Worm (Caenorhabditis elegans) whole organism, late embryonic: ENCODE measurements around the gene lnkn-1.

ENCODE experiments used
- C08G9.2 ChIP-seq: sonication (generic microtip); optimal IDR thresholded peaks from 2 replicates; lab custom pipeline; 2016; ENCODE audit warnings: mild to moderate bottlenecking, missing genetic modification characterization, moderate library complexity, missing compliant biosample characterization
- C38D4.7 ChIP-seq: fragments of 200-800 bp; sonication (Bioruptor generic); optimal IDR thresholded peaks from 2 replicates; lab custom pipeline; 2018; ENCODE audit warnings: mild to moderate bottlenecking, missing genetic modification characterization, moderate library complexity, missing compliant biosample characterization
- F13H6.1 ChIP-seq: sonication (generic microtip); optimal IDR thresholded peaks from 2 replicates; lab custom pipeline; 2016; ENCODE audit warnings: missing genetic modification characterization, missing compliant biosample characterization
- K09A11.1 ChIP-seq: sonication (generic microtip); optimal IDR thresholded peaks from 2 replicates; lab custom pipeline; 2017; ENCODE audit warnings: antibody characterized with exemption, mild to moderate bottlenecking, missing genetic modification characterization, missing compliant biosample characterization; ENCODE audit not compliant: insufficient read depth
- T23F11.4 ChIP-seq: fragments of 200-800 bp; sonication (Bioruptor generic); optimal IDR thresholded peaks from 2 replicates; lab custom pipeline; 2018; ENCODE audit warnings: mild to moderate bottlenecking, missing genetic modification characterization, missing compliant biosample characterization
- ama-1 ChIP-seq: fragments of 150-350 bp; optimal IDR thresholded peaks from 2 replicates; lab custom pipeline; 2014
- ceh-14 ChIP-seq: sonication (generic microtip); optimal IDR thresholded peaks from 2 replicates; lab custom pipeline; 2016; ENCODE audit warnings: missing genotype, missing genetic modification characterization, missing compliant biosample characterization
- ceh-18 ChIP-seq: sonication (generic microtip); optimal IDR thresholded peaks from 2 replicates; lab custom pipeline; 2016; ENCODE audit warnings: missing genetic modification characterization, missing compliant biosample characterization
- ceh-19 ChIP-seq: fragments of 200-800 bp; sonication (Bioruptor generic); optimal IDR thresholded peaks from 2 replicates; lab custom pipeline; 2018; ENCODE audit warnings: mild to moderate bottlenecking, missing genetic modification characterization, missing compliant biosample characterization
- ceh-2 ChIP-seq: sonication (generic microtip); optimal IDR thresholded peaks from 2 replicates; lab custom pipeline; 2016; ENCODE audit warnings: missing genotype, missing genetic modification characterization, missing compliant biosample characterization
- ceh-24 ChIP-seq: sonication (generic microtip); optimal IDR thresholded peaks from 2 replicates; lab custom pipeline; 2016; ENCODE audit warnings: mild to moderate bottlenecking, missing genetic modification characterization, missing compliant biosample characterization
- ceh-30 ChIP-seq: fragments of 150-350 bp; optimal IDR thresholded peaks from 2 replicates; lab custom pipeline; 2014; ENCODE audit warnings: missing biosample characterization, missing genetic modification characterization
- ceh-34 ChIP-seq: sonication (generic microtip); optimal IDR thresholded peaks from 2 replicates; lab custom pipeline; 2016; ENCODE audit warnings: mild to moderate bottlenecking, missing genetic modification characterization, missing compliant biosample characterization
- ceh-45 ChIP-seq: fragments of 200-800 bp; sonication (Bioruptor generic); IDR thresholded peaks from 2 replicates; pipeline ENCODE4 v1.3.6; 2022; ENCODE audit warnings: missing genetic modification reagents, missing genetic modification characterization, missing compliant biosample characterization
- ceh-9 ChIP-seq: sonication (generic microtip); optimal IDR thresholded peaks from 2 replicates; lab custom pipeline; 2016; ENCODE audit warnings: mild to moderate bottlenecking, missing genetic modification characterization, inconsistent platforms, missing compliant biosample characterization
- dmd-4 ChIP-seq: sonication (generic microtip); optimal IDR thresholded peaks from 2 replicates; lab custom pipeline; 2016; ENCODE audit warnings: borderline replicate concordance, missing genetic modification characterization, missing compliant biosample characterization
- dve-1 ChIP-seq: sonication (generic microtip); optimal IDR thresholded peaks from 2 replicates; lab custom pipeline; 2017; ENCODE audit warnings: antibody characterized with exemption, mild to moderate bottlenecking, missing genetic modification characterization, missing compliant biosample characterization
- elt-2 ChIP-seq: sonication (generic microtip); optimal IDR thresholded peaks from 2 replicates; lab custom pipeline; 2016; ENCODE audit warnings: missing genetic modification reagents, missing genetic modification characterization, missing compliant biosample characterization
- ets-4 ChIP-seq: sonication (generic microtip); optimal IDR thresholded peaks from 2 replicates; lab custom pipeline; 2016; ENCODE audit warnings: missing genetic modification characterization, missing compliant biosample characterization
- fkh-10 ChIP-seq: fragments of 150-350 bp; optimal IDR thresholded peaks from 2 replicates; lab custom pipeline; 2014; ENCODE audit warnings: missing biosample characterization, missing genetic modification reagents, missing genetic modification characterization
- gmeb-2 ChIP-seq: sonication (generic microtip); optimal IDR thresholded peaks from 2 replicates; lab custom pipeline; 2016; ENCODE audit warnings: missing genetic modification characterization, inconsistent platforms, missing compliant biosample characterization
- hlh-13 ChIP-seq: fragments of 200-800 bp; sonication (Bioruptor generic); optimal IDR thresholded peaks from 2 replicates; lab custom pipeline; 2018; ENCODE audit warnings: mild to moderate bottlenecking, missing genetic modification characterization, missing compliant biosample characterization
- hlh-15 ChIP-seq: sonication (generic microtip); optimal IDR thresholded peaks from 2 replicates; lab custom pipeline; 2016; ENCODE audit warnings: missing genetic modification characterization, missing compliant biosample characterization
- hlh-30 ChIP-seq: sonication (generic microtip); optimal IDR thresholded peaks from 2 replicates; lab custom pipeline; 2017; ENCODE audit warnings: antibody characterized with exemption, missing genetic modification characterization, missing compliant biosample characterization; ENCODE audit not compliant: insufficient read depth
- hlh-6 ChIP-seq: sonication (generic microtip); optimal IDR thresholded peaks from 2 replicates; lab custom pipeline; 2016; ENCODE audit warnings: missing genotype, missing genetic modification characterization, missing compliant biosample characterization
- hlh-8 ChIP-seq: sonication (generic microtip); optimal IDR thresholded peaks from 2 replicates; lab custom pipeline; 2016; ENCODE audit warnings: missing genotype, missing genetic modification characterization, missing compliant biosample characterization
- lim-6 ChIP-seq: sonication (generic microtip); optimal IDR thresholded peaks from 2 replicates; lab custom pipeline; 2016; ENCODE audit warnings: missing genetic modification characterization, missing compliant biosample characterization
- lin-11 ChIP-seq: fragments of 200-800 bp; sonication (Bioruptor generic); optimal IDR thresholded peaks from 2 replicates; lab custom pipeline; 2018; ENCODE audit warnings: mild to moderate bottlenecking, missing genetic modification characterization, missing compliant biosample characterization
- mec-3 ChIP-seq: sonication (generic microtip); optimal IDR thresholded peaks from 2 replicates; lab custom pipeline; 2016; ENCODE audit warnings: borderline replicate concordance, missing genetic modification characterization, missing compliant biosample characterization
- nfya-1 ChIP-seq: sonication (generic microtip); optimal IDR thresholded peaks from 2 replicates; lab custom pipeline; 2017; ENCODE audit warnings: missing genetic modification characterization, mild to moderate bottlenecking, missing compliant biosample characterization, antibody characterized with exemption, moderate library complexity
- nhr-11 ChIP-seq: fragments of 150-350 bp; optimal IDR thresholded peaks from 2 replicates; lab custom pipeline; 2014; ENCODE audit warnings: missing biosample characterization, missing genetic modification characterization
- npax-4 ChIP-seq: sonication (generic microtip); optimal IDR thresholded peaks from 2 replicates; lab custom pipeline; 2016; ENCODE audit warnings: missing genetic modification characterization, missing compliant biosample characterization
- pag-3 ChIP-seq: sonication (generic microtip); optimal IDR thresholded peaks from 2 replicates; lab custom pipeline; 2016; ENCODE audit warnings: missing compliant biosample characterization, missing genetic modification characterization, borderline replicate concordance
- pat-9 ChIP-seq: fragments of 200-800 bp; sonication (Bioruptor generic); optimal IDR thresholded peaks from 2 replicates; lab custom pipeline; 2018; ENCODE audit warnings: mild to moderate bottlenecking, missing genetic modification characterization, moderate library complexity, missing compliant biosample characterization
- pax-1 ChIP-seq: fragments of 150-350 bp; optimal IDR thresholded peaks from 2 replicates; lab custom pipeline; 2014; ENCODE audit warnings: missing biosample characterization, missing genetic modification characterization
- pha-2 ChIP-seq: sonication (generic microtip); optimal IDR thresholded peaks from 2 replicates; lab custom pipeline; 2017; ENCODE audit warnings: mild to moderate bottlenecking, missing genetic modification characterization, missing compliant biosample characterization
- pha-4 ChIP-seq: fragments of 150-350 bp; optimal IDR thresholded peaks from 2 replicates; lab custom pipeline; 2018; ENCODE audit warnings: missing biosample characterization, missing genetic modification reagents, missing genetic modification characterization
- pros-1 ChIP-seq: fragments of 150-350 bp; optimal IDR thresholded peaks from 2 replicates; lab custom pipeline; 2014; ENCODE audit warnings: missing biosample characterization, missing genetic modification reagents, missing genetic modification characterization
- ref-2 ChIP-seq: sonication (generic microtip); optimal IDR thresholded peaks from 2 replicates; lab custom pipeline; 2016; ENCODE audit warnings: missing genetic modification characterization, missing compliant biosample characterization
- rnt-1 ChIP-seq: sonication (generic microtip); optimal IDR thresholded peaks from 2 replicates; lab custom pipeline; 2016; ENCODE audit warnings: missing genetic modification characterization, missing compliant biosample characterization
- sox-2 ChIP-seq: fragments of 200-800 bp; sonication (Bioruptor generic); IDR thresholded peaks from 2 replicates; pipeline ENCODE4 v1.3.6; 2022; ENCODE audit warnings: missing genetic modification reagents, missing genetic modification characterization, missing compliant biosample characterization
- syd-9 ChIP-seq: sonication (generic microtip); optimal IDR thresholded peaks from 2 replicates; lab custom pipeline; 2016; ENCODE audit warnings: mild to moderate bottlenecking, missing genetic modification characterization, moderate library complexity, missing compliant biosample characterization
- tbx-2 ChIP-seq: sonication (generic microtip); optimal IDR thresholded peaks from 2 replicates; lab custom pipeline; 2016; ENCODE audit warnings: missing genetic modification characterization, missing compliant biosample characterization
- tbx-7 ChIP-seq: sonication (generic microtip); optimal IDR thresholded peaks from 2 replicates; lab custom pipeline; 2016; ENCODE audit warnings: missing genotype, missing genetic modification characterization, missing compliant biosample characterization
- ttx-3 ChIP-seq: sonication (generic microtip); optimal IDR thresholded peaks from 2 replicates; lab custom pipeline; 2016; ENCODE audit warnings: missing genetic modification reagents, missing genetic modification characterization, missing compliant biosample characterization
- unc-55 ChIP-seq: sonication (generic microtip); optimal IDR thresholded peaks from 2 replicates; lab custom pipeline; 2017; ENCODE audit warnings: missing biosample characterization, missing genetic modification reagents, missing genetic modification characterization
- unc-86 ChIP-seq: sonication (generic microtip); optimal IDR thresholded peaks from 2 replicates; lab custom pipeline; 2016; ENCODE audit warnings: missing genetic modification characterization, missing compliant biosample characterization
- zip-5 ChIP-seq: sonication (generic microtip); optimal IDR thresholded peaks from 2 replicates; lab custom pipeline; 2016; ENCODE audit warnings: missing genetic modification characterization, missing compliant biosample characterization

The lnkn-1 gene

DNA sequence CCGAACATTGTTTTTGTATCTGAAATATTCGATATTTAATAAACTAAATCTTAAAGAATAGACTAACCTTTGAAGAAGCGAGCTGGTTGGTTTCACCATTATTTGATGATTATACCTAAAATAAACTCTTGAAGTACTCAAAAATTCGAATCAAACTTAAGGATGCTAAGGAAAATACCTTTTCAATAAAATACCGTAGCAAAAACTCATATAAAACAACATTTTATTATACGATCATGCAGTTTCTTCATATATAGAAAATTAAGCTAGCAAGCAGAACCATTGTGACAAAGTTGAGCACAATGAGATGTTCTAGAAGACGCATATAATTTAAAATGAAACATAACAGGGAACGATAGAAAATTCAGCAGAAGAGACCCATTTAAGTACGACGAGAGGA is 41.7 kb upstream of the lnkn-1 start, which contains the start of gene F44E2.7:
Gene F44E2.7, minus strand, starts transcription at position 101 of the 400 bp plus-strand sequence.
- no peak for TF ChIP-seq K09A11.1 (tag; lab: Kevin White, UChicago)
- no peak for TF ChIP-seq pha-4 (tag; lab: Kevin White, UChicago)
- TF ChIP-seq lin-11 = no peak
- TF ChIP-seq ceh-18 (tag; lab: Kevin White, UChicago) = no peak
- TF ChIP-seq pros-1 (tag; lab: Kevin White, UChicago) = no peak
- no peak for TF ChIP-seq C38D4.7 (GFP tag; lab: Kevin White, UChicago)
- TF ChIP-seq ets-4 (tag; lab: Kevin White, UChicago) = no peak
- no peak for TF ChIP-seq ceh-2
- no peak for TF ChIP-seq gmeb-2 (tag; lab: Kevin White, UChicago)
- TF ChIP-seq pax-1 (tag; lab: Kevin White, UChicago) = no peak
- TF ChIP-seq ama-1 (lab: Kevin White, UChicago) = no peak
- TF ChIP-seq pag-3 = no peak
- TF ChIP-seq mec-3 = no peak
- no peak for TF ChIP-seq pha-2 (tag; lab: Kevin White, UChicago)
- no peak for TF ChIP-seq tbx-7
- no peak for TF ChIP-seq hlh-6 (tag; lab: Kevin White, UChicago)
- no peak for TF ChIP-seq ceh-30
- TF ChIP-seq, all 69 proteins: peak for 0

DNA sequence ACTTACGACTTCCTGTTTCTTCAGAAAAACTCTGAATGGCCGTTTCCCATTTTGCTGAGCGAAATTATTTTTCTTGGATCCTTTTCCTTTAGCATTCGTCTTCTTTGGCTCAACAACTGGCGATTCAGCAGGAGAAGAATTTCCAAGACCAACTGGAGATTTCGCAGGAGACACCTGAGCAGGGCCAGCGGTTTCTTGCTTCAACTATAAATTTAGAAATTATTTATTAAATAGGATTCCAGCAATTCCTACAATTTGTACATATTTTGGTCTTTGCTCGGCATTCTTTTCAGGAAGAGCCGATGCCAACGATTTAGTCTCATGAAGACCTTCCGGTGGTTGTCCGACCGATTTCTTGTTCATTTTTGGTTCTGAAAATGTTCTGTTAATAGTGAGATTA is 40.5 kb upstream of the lnkn-1 start, which contains the start of gene F44E2.8:
Gene F44E2.8, minus strand, starts transcription at position 371 of the 400 bp plus-strand sequence.
- TF ChIP-seq pax-1 (tag; lab: Kevin White, UChicago) = no peak
- TF ChIP-seq ceh-19 (GFP tag; lab: Kevin White, UChicago) = no peak
- TF ChIP-seq dmd-4 (tag; lab: Kevin White, UChicago) = no peak
- TF ChIP-seq nhr-11 (tag; lab: Kevin White, UChicago) = no peak
- no peak for TF ChIP-seq elt-2
- no peak for TF ChIP-seq sox-2 (GFP tag; lab: Robert Waterston, UW)
- no peak for TF ChIP-seq ref-2 (tag; lab: Kevin White, UChicago)
- no peak for TF ChIP-seq ceh-2
- no peak for TF ChIP-seq pat-9
- TF ChIP-seq rnt-1 (tag; lab: Kevin White, UChicago) = no peak
- TF ChIP-seq unc-55 (GFP tag; lab: Kevin White, UChicago) = no peak
- TF ChIP-seq hlh-8 (tag; lab: Kevin White, UChicago) = no peak
- TF ChIP-seq hlh-13 (GFP tag; lab: Kevin White, UChicago) = no peak
- TF ChIP-seq ceh-45 (GFP tag; lab: Robert Waterston, UW) = no peak
- TF ChIP-seq, all 69 proteins: peak for 0

DNA sequence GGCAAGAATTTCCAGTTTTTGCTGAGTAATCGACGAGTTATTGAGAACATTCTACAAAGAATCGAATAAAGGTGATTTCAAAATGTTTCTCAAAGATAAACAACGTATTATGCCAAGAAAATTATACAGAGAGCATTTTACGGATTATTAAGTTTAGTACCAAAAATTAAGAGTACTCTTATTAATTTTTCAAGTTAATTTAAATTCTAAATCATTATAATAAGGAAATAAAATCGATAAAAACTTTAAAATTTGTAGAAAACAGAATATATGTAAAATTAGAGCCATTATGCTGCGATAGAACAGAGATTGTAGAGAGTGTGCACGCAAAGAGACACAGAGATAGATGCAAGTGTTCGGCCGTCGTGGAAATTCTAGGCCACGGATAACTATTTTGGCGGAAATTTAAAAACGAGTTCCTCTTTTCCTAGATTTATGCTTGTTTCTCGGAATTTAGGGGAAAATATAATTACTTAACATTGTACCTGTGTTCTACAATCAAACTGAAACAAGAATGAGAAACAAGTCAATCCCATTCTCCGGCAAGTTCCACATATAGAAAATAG is 39.5 kb upstream of the lnkn-1 start, which contains the start of gene F44E2.9:
Gene F44E2.9, minus strand, starts transcription at position 51 of the 566 bp plus-strand sequence.
- peak; percentile 13 for TF ChIP-seq hlh-30
- TF ChIP-seq unc-86 (tag; lab: Kevin White, UChicago) = no peak
- peak; percentile 1 for TF ChIP-seq ceh-14 (tag; lab: Kevin White, UChicago)
- TF ChIP-seq ttx-3 (tag; lab: Kevin White, UChicago) = no peak
- TF ChIP-seq rnt-1 (tag; lab: Kevin White, UChicago) = peak; percentile 52
- TF ChIP-seq hlh-6 (tag; lab: Kevin White, UChicago) = no peak
- peak; percentile 22 for TF ChIP-seq nfya-1 (tag; lab: Kevin White, UChicago)
- no peak for TF ChIP-seq dve-1
- TF ChIP-seq F13H6.1 = no peak
- TF ChIP-seq syd-9 (tag; lab: Kevin White, UChicago) = no peak
- no peak for TF ChIP-seq lin-11
- no peak for TF ChIP-seq sox-2 (GFP tag; lab: Robert Waterston, UW)
- TF ChIP-seq tbx-2 (tag; lab: Kevin White, UChicago) = peak; percentile 78
- no peak for TF ChIP-seq hlh-15 (tag; lab: Kevin White, UChicago)
- peak; percentile 77 for TF ChIP-seq ceh-2
- peak; percentile 66 for TF ChIP-seq zip-5 (tag; lab: Kevin White, UChicago)
- no peak for TF ChIP-seq pha-4 (tag; lab: Kevin White, UChicago)
- no peak for TF ChIP-seq ceh-24
- TF ChIP-seq tbx-7 = peak; percentile 76
- TF ChIP-seq ceh-45 (GFP tag; lab: Robert Waterston, UW) = no peak
- TF ChIP-seq fkh-10 (GFP tag; lab: Kevin White, UChicago) = no peak
- TF ChIP-seq lim-6 (tag; lab: Kevin White, UChicago) = peak; percentile 21
- TF ChIP-seq C08G9.2 (tag; lab: Kevin White, UChicago) = peak; percentile 87
- TF ChIP-seq ceh-34 (tag; lab: Kevin White, UChicago) = no peak
- peak; percentile 70 for TF ChIP-seq mec-3
- no peak for TF ChIP-seq ceh-9
- TF ChIP-seq T23F11.4 (GFP tag; lab: Kevin White, UChicago) = no peak
- no peak for TF ChIP-seq hlh-13 (GFP tag; lab: Kevin White, UChicago)
- TF ChIP-seq npax-4 (tag; lab: Kevin White, UChicago) = no peak
